Worm (Caenorhabditis elegans) whole organism, late embryonic: ENCODE measurements around the gene phat-4.

Experiments
- C38D4.7 ChIP-seq: fragments of 200-800 bp; sonication (Bioruptor generic); optimal IDR thresholded peaks from 2 replicates; lab custom pipeline; 2018; ENCODE audit warnings: mild to moderate bottlenecking, missing genetic modification characterization, moderate library complexity, missing compliant biosample characterization
- K09A11.1 ChIP-seq: sonication (generic microtip); optimal IDR thresholded peaks from 2 replicates; lab custom pipeline; 2017; ENCODE audit warnings: antibody characterized with exemption, mild to moderate bottlenecking, missing genetic modification characterization, missing compliant biosample characterization; ENCODE audit not compliant: insufficient read depth
- ahr-1 ChIP-seq: sonication (generic microtip); optimal IDR thresholded peaks from 2 replicates; lab custom pipeline; 2016; ENCODE audit warnings: missing genetic modification characterization, missing compliant biosample characterization
- ama-1 ChIP-seq: fragments of 150-350 bp; optimal IDR thresholded peaks from 2 replicates; lab custom pipeline; 2014
- ceh-14 ChIP-seq: sonication (generic microtip); optimal IDR thresholded peaks from 2 replicates; lab custom pipeline; 2016; ENCODE audit warnings: missing genotype, missing genetic modification characterization, missing compliant biosample characterization
- ceh-19 ChIP-seq: fragments of 200-800 bp; sonication (Bioruptor generic); optimal IDR thresholded peaks from 2 replicates; lab custom pipeline; 2018; ENCODE audit warnings: mild to moderate bottlenecking, missing genetic modification characterization, missing compliant biosample characterization
- ceh-2 ChIP-seq: sonication (generic microtip); optimal IDR thresholded peaks from 2 replicates; lab custom pipeline; 2016; ENCODE audit warnings: missing genotype, missing genetic modification characterization, missing compliant biosample characterization
- ceh-22 ChIP-seq: sonication (generic microtip); optimal IDR thresholded peaks from 2 replicates; lab custom pipeline; 2017; ENCODE audit warnings: missing biosample characterization, missing genetic modification characterization
- ceh-30 ChIP-seq: fragments of 150-350 bp; optimal IDR thresholded peaks from 2 replicates; lab custom pipeline; 2014; ENCODE audit warnings: missing biosample characterization, missing genetic modification characterization
- ceh-34 ChIP-seq: sonication (generic microtip); optimal IDR thresholded peaks from 2 replicates; lab custom pipeline; 2016; ENCODE audit warnings: mild to moderate bottlenecking, missing genetic modification characterization, missing compliant biosample characterization
- ceh-6 ChIP-seq: fragments of 200-800 bp; sonication (Bioruptor generic); optimal IDR thresholded peaks from 2 replicates; lab custom pipeline; 2018; ENCODE audit warnings: mild to moderate bottlenecking, missing genetic modification characterization, missing compliant biosample characterization
- ceh-9 ChIP-seq: sonication (generic microtip); optimal IDR thresholded peaks from 2 replicates; lab custom pipeline; 2016; ENCODE audit warnings: mild to moderate bottlenecking, missing genetic modification characterization, inconsistent platforms, missing compliant biosample characterization
- che-1 ChIP-seq: sonication (generic microtip); optimal IDR thresholded peaks from 2 replicates; lab custom pipeline; 2016; ENCODE audit warnings: mild to moderate bottlenecking, missing genetic modification characterization, missing compliant biosample characterization
- elt-2 ChIP-seq: sonication (generic microtip); optimal IDR thresholded peaks from 2 replicates; lab custom pipeline; 2016; ENCODE audit warnings: missing genetic modification reagents, missing genetic modification characterization, missing compliant biosample characterization
- elt-4 ChIP-seq: sonication (generic microtip); optimal IDR thresholded peaks from 2 replicates; lab custom pipeline; 2016; ENCODE audit warnings: missing genetic modification characterization, missing compliant biosample characterization
- ets-4 ChIP-seq: sonication (generic microtip); optimal IDR thresholded peaks from 2 replicates; lab custom pipeline; 2016; ENCODE audit warnings: missing genetic modification characterization, missing compliant biosample characterization
- eyg-1 ChIP-seq: sonication (generic microtip); optimal IDR thresholded peaks from 2 replicates; lab custom pipeline; 2016; ENCODE audit warnings: missing genotype, missing genetic modification characterization, missing compliant biosample characterization
- fkh-10 ChIP-seq: fragments of 150-350 bp; optimal IDR thresholded peaks from 2 replicates; lab custom pipeline; 2014; ENCODE audit warnings: missing biosample characterization, missing genetic modification reagents, missing genetic modification characterization
- fkh-6 ChIP-seq: sonication (generic microtip); optimal IDR thresholded peaks from 2 replicates; lab custom pipeline; 2016; ENCODE audit warnings: missing genetic modification characterization, missing compliant biosample characterization
- hlh-15 ChIP-seq: sonication (generic microtip); optimal IDR thresholded peaks from 2 replicates; lab custom pipeline; 2016; ENCODE audit warnings: missing genetic modification characterization, missing compliant biosample characterization
- hlh-30 ChIP-seq: sonication (generic microtip); optimal IDR thresholded peaks from 2 replicates; lab custom pipeline; 2017; ENCODE audit warnings: antibody characterized with exemption, missing genetic modification characterization, missing compliant biosample characterization; ENCODE audit not compliant: insufficient read depth
- hlh-6 ChIP-seq: sonication (generic microtip); optimal IDR thresholded peaks from 2 replicates; lab custom pipeline; 2016; ENCODE audit warnings: missing genotype, missing genetic modification characterization, missing compliant biosample characterization
- lin-11 ChIP-seq: fragments of 200-800 bp; sonication (Bioruptor generic); optimal IDR thresholded peaks from 2 replicates; lab custom pipeline; 2018; ENCODE audit warnings: mild to moderate bottlenecking, missing genetic modification characterization, missing compliant biosample characterization
- madf-2 ChIP-seq: sonication (generic microtip); optimal IDR thresholded peaks from 2 replicates; lab custom pipeline; 2017; ENCODE audit warnings: missing genetic modification characterization, missing compliant biosample characterization
- nhr-11 ChIP-seq: fragments of 150-350 bp; optimal IDR thresholded peaks from 2 replicates; lab custom pipeline; 2014; ENCODE audit warnings: missing biosample characterization, missing genetic modification characterization
- nhr-232 ChIP-seq: sonication (generic microtip); optimal IDR thresholded peaks from 2 replicates; lab custom pipeline; 2016; ENCODE audit warnings: missing genetic modification characterization, missing compliant biosample characterization
- odd-2 ChIP-seq: sonication (generic microtip); optimal IDR thresholded peaks from 2 replicates; lab custom pipeline; 2017; ENCODE audit warnings: antibody characterized with exemption, mild to moderate bottlenecking, missing genetic modification characterization, missing compliant biosample characterization
- pag-3 ChIP-seq: sonication (generic microtip); optimal IDR thresholded peaks from 2 replicates; lab custom pipeline; 2016; ENCODE audit warnings: missing compliant biosample characterization, missing genetic modification characterization, borderline replicate concordance
- pat-9 ChIP-seq: fragments of 200-800 bp; sonication (Bioruptor generic); optimal IDR thresholded peaks from 2 replicates; lab custom pipeline; 2018; ENCODE audit warnings: mild to moderate bottlenecking, missing genetic modification characterization, moderate library complexity, missing compliant biosample characterization
- pqm-1 ChIP-seq: sonication (generic microtip); optimal IDR thresholded peaks from 2 replicates; lab custom pipeline; 2016; ENCODE audit warnings: missing genetic modification characterization, missing compliant biosample characterization
- pros-1 ChIP-seq: fragments of 150-350 bp; optimal IDR thresholded peaks from 2 replicates; lab custom pipeline; 2014; ENCODE audit warnings: missing biosample characterization, missing genetic modification reagents, missing genetic modification characterization
- sox-2 ChIP-seq: fragments of 200-800 bp; sonication (Bioruptor generic); IDR thresholded peaks from 2 replicates; pipeline ENCODE4 v1.3.6; 2022; ENCODE audit warnings: missing genetic modification reagents, missing genetic modification characterization, missing compliant biosample characterization
- sox-4 ChIP-seq: sonication (generic microtip); optimal IDR thresholded peaks from 2 replicates; lab custom pipeline; 2017; ENCODE audit warnings: mild to moderate bottlenecking, missing genetic modification characterization, inconsistent platforms, missing compliant biosample characterization
- tbx-2 ChIP-seq: sonication (generic microtip); optimal IDR thresholded peaks from 2 replicates; lab custom pipeline; 2016; ENCODE audit warnings: missing genetic modification characterization, missing compliant biosample characterization
- ttx-3 ChIP-seq: sonication (generic microtip); optimal IDR thresholded peaks from 2 replicates; lab custom pipeline; 2016; ENCODE audit warnings: missing genetic modification reagents, missing genetic modification characterization, missing compliant biosample characterization
- unc-3 ChIP-seq, 2 experiments: fragments of 200-800 bp in 1 of 2; sonication (Bioruptor generic) in 1 of 2; sonication (generic microtip) in 1 of 2; conservative IDR thresholded peaks in 1 of 2; optimal IDR thresholded peaks in 1 of 2; 2 replicates each; pipeline versions ENCODE4 v1.3.6 to Lab custom; 2016 to 2022; ENCODE audit warnings: missing compliant biosample characterization in 2 of 2, missing genetic modification characterization in 2 of 2, missing genetic modification reagents in 1 of 2
- unc-42 ChIP-seq: sonication (generic microtip); optimal IDR thresholded peaks from 2 replicates; lab custom pipeline; 2016; ENCODE audit warnings: missing genotype, missing genetic modification characterization, missing compliant biosample characterization
- unc-55 ChIP-seq: sonication (generic microtip); optimal IDR thresholded peaks from 2 replicates; lab custom pipeline; 2017; ENCODE audit warnings: missing biosample characterization, missing genetic modification reagents, missing genetic modification characterization
- zip-5 ChIP-seq: sonication (generic microtip); optimal IDR thresholded peaks from 2 replicates; lab custom pipeline; 2016; ENCODE audit warnings: missing genetic modification characterization, missing compliant biosample characterization

The phat-4 gene

DNA sequence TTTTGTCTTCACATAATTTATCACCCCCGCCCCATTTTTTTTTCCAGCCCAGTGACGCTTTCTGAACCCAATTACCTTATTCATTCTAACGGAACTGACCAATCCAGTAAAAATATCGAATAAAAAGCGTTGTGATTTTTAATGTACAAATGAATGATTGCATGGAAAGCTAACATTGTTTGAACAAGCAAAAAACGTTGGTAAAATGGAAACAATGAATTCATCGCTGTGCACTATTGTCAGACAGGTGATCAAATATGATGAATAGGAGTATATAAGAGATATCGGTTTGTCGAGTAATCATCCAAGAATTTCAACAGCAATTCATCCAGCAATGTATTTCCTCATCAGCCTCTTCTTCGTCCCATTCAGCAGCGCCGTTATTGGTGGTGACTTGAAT, at the start of gene phat-4:
TSS of gene phat-4 (plus strand) at position 301 of the 400 bp plus-strand sequence.
- TF ChIP-seq unc-42 (tag; lab: Kevin White, UChicago) = no peak
- no peak for TF ChIP-seq ttx-3 (tag; lab: Kevin White, UChicago)
- TF ChIP-seq pag-3 (tag; lab: Kevin White, UChicago) = no peak
- no peak for TF ChIP-seq odd-2 (tag; lab: Kevin White, UChicago)
- no peak for TF ChIP-seq ceh-14

DNA sequence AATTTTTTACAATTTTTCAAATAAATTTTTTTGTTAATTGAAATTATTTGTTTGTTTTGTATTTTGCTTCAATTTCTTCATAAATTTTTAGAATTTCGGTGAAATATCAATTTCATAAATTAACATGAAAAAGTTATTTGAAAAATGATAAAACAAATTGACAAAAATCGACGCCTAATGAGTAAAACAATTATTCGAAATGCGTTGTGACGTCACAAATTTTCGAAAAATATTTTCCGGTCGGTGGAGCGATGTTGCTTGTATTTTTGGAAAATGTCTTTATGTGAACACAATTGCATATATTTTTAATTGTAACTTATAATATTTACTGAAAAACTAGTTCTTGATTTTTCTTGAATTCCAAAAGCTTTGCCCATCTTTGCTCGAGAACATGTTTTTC, 49.2 kb upstream of the phat-4 start:
- TF ChIP-seq ceh-19 (no peak), pag-3 (tag; lab: Kevin White, UChicago) (no peak), tbx-2 (no peak), fkh-6 (tag; lab: Kevin White, UChicago) (no peak)

DNA sequence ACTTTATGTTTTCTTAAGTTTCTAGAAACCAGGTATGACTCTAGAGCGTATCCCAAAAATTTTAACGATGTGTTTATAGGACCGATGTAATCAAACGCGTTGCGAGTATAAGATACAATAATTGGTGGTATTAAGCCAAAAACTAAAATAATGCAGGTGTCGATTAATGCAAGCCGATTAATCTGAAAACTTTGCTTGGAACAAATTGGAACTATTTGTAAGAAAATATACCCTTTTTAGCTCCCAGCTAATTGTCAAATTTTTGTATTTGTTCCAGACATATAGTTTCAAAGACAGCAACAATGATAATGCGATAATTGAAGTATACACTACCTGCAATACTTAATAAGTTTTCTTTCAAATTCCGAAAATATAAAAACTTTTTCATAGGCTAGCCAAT, 48.4 kb upstream of the phat-4 start, which contains the start of gene srh-211:
TSS of gene srh-211 (minus strand) at position 101 of the 400 bp plus-strand sequence.
- no peak for TF ChIP-seq ceh-2 (tag; lab: Kevin White, UChicago)
- no peak for TF ChIP-seq sox-4 (tag; lab: Kevin White, UChicago)
- TF ChIP-seq pat-9 = no peak
- no peak for TF ChIP-seq hlh-30 (tag; lab: Kevin White, UChicago)
- TF ChIP-seq ceh-9 (tag; lab: Kevin White, UChicago) = no peak
- TF ChIP-seq sox-2 = no peak
- TF ChIP-seq tbx-2 = no peak
- TF ChIP-seq, all 69 proteins: peak for 0

DNA sequence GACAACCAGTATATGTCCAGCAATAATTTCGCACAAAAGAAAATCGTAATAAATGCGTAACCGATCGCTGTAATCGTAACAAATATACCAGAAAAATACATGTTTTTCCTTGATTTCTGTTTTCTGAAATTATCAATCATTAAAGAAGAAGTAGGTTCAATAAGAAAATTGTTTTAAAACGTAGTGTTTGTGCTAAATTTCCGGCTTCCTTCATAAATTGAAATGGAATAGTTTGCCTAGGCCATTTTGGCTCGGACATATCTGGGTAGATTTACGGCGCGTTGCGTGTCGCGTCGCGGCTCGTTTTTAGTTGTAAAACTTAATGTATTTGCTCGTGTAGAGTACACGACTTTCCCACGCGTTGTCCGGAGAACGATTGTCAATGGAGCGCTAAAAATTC, 46.8 kb upstream of the phat-4 start, which contains the start of gene F38H12.5:
TSS of gene F38H12.5 (minus strand) at position 101 of the 400 bp plus-strand sequence.
- TF ChIP-seq ets-4 (tag; lab: Kevin White, UChicago) (no peak), sox-2 (no peak), pqm-1 (tag; lab: Kevin White, UChicago) (no peak), ceh-6 (GFP tag; lab: Kevin White, UChicago) (no peak), elt-4 (tag; lab: Kevin White, UChicago) (no peak), lin-11 (tag; lab: Kevin White, UChicago) (no peak), unc-55 (GFP tag; lab: Kevin White, UChicago) (no peak)

DNA sequence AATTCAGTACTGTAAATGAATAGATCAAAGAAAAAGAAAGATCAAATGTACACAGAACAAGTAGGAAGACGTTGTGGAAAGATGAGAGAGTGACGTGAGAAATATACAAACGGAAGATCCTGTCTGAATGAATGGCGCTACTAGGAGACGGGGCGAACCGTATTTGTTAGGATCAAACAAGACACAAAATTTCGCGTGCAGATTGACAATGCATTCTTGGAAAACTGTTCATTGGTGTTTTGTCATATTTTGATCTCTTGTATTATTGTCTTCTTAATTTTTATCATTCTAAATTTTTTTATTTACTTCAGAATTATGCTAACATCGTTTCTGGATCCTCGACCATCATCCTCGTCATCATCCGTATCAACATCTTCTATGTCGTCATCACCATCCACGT, 35.0 kb upstream of the phat-4 start, which contains the start of gene nhr-181:
TSS of gene nhr-181 (plus strand) at position 301 of the 400 bp plus-strand sequence.
- no peak for TF ChIP-seq madf-2 (tag; lab: Kevin White, UChicago)
- TF ChIP-seq sox-2 = no peak
- no peak for TF ChIP-seq elt-4 (tag; lab: Kevin White, UChicago)
- no peak for TF ChIP-seq ceh-2 (tag; lab: Kevin White, UChicago)
- TF ChIP-seq hlh-6 (tag; lab: Kevin White, UChicago) = no peak
- TF ChIP-seq ceh-9 (tag; lab: Kevin White, UChicago) = no peak

DNA sequence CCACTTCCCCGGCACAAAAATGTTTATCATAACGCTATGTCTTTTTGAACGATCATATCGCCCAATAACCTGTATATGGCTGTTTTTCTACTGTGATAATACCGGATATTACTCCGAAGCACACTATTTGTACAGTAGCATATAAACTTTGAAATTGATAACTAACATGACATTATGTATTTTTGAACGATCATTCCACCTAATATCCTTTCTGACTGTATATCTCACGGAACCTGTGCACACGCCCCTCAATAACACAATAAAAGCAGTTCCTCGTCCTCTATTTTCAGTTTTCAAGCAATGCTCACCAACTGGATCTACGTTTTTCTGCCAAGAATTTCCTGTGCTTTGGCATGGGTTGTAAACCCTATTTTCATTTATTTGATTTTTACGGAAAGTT, 28.1 kb upstream of the phat-4 start, which contains the start of gene srj-40:
TSS of gene srj-40 (plus strand) at position 301 of the 400 bp plus-strand sequence.
- TF ChIP-seq ceh-22 (tag; lab: Kevin White, UChicago) (no peak), che-1 (tag; lab: Kevin White, UChicago) (no peak), pros-1 (tag; lab: Kevin White, UChicago) (no peak), zip-5 (tag; lab: Kevin White, UChicago) (no peak), ahr-1 (tag; lab: Kevin White, UChicago) (no peak), nhr-11 (no peak), C38D4.7 (GFP tag; lab: Kevin White, UChicago) (no peak), hlh-15 (no peak), K09A11.1 (tag; lab: Kevin White, UChicago) (no peak), eyg-1 (tag; lab: Kevin White, UChicago) (no peak), pqm-1 (tag; lab: Kevin White, UChicago) (no peak), ama-1 (lab: Kevin White, UChicago) (no peak), elt-2 (tag; lab: Kevin White, UChicago) (no peak), hlh-30 (tag; lab: Kevin White, UChicago) (no peak), fkh-10 (no peak), unc-3 (GFP tag; conservative IDR thresholded peaks at IDR 0.05; lab: Robert Waterston, UW) (no peak), unc-3 (tag; optimal IDR thresholded peaks at IDR 0.05; lab: Kevin White, UChicago) (no peak), ceh-30 (tag; lab: Kevin White, UChicago) (no peak), ceh-34 (tag; lab: Kevin White, UChicago) (no peak), pat-9 (no peak), nhr-232 (tag; lab: Kevin White, UChicago) (no peak)
